Fruit fly (Drosophila melanogaster): ENCODE measurements around the gene Tcs5.

Tcs5 gene

dm6 chr3L:5145814-5146244, 6.6 kb upstream of the Tcs5 start, which contains the start of the genes Fitm and AlaRS-m:
TSS of gene Fitm (minus strand) at chr3L:5146063.
TSS of gene AlaRS-m (plus strand) at chr3L:5146098.
- TF ChIP-seq Dref (GFP tag; IDR thresholded peaks at IDR 0.05) (0 out of 2 replicates have a peak, but pooled peaks have one; percentile 28), lbe (GFP tag; optimal IDR thresholded peaks at IDR 0.05) (no peak), sens (GFP tag) (peak; percentile 88), CG9437 (GFP tag; optimal IDR thresholded peaks at IDR 0.05) (no peak), tx (GFP tag; optimal IDR thresholded peaks at IDR 0.05) (no peak), CG3163 (GFP tag; optimal IDR thresholded peaks at IDR 0.05) (no peak), Dip3 (GFP tag; optimal IDR thresholded peaks at IDR 0.05) (no peak), CG15514 (GFP tag; optimal IDR thresholded peaks at IDR 0.05) (peak; percentile 63), ci (GFP tag; IDR thresholded peaks at IDR 0.05) (0 out of 3 replicates have a peak, but pooled peaks have one; percentile 14), Fer1 (GFP tag; optimal IDR thresholded peaks at IDR 0.05) (peak; percentile 7), scrt (GFP tag; optimal IDR thresholded peaks at IDR 0.05) (peak; percentile 88), NFAT (GFP tag; IDR thresholded peaks at IDR 0.05) (peak; percentile 45; the same call in 1 of the 2 replicates), CG10543 (GFP tag; optimal IDR thresholded peaks at IDR 0.05) (no peak), CG16779 (GFP tag; IDR thresholded peaks at IDR 0.05) (no peak), vnd (GFP tag; IDR thresholded peaks at IDR 0.05; ENCODE audit: partially characterized antibody) (no peak), Dll (GFP tag; IDR thresholded peaks at IDR 0.05; ENCODE audit: partially characterized antibody) (peak; percentile 61; the same call in 2 of the 4 replicates), CG10979 (tag; optimal IDR thresholded peaks at IDR 0.05) (no peak), CG7987 (GFP tag; optimal IDR thresholded peaks at IDR 0.05) (no peak), CG9727 (GFP tag; optimal IDR thresholded peaks at IDR 0.05) (no peak), CG32532 (GFP tag; IDR thresholded peaks at IDR 0.05) (no peak), crp (GFP tag; optimal IDR thresholded peaks at IDR 0.05) (peak; percentile 88 to 98), CG9797 (GFP tag; optimal IDR thresholded peaks at IDR 0.05) (no peak), Med (GFP tag) (peak; percentile 68), ap (GFP tag; IDR thresholded peaks at IDR 0.05) (no peak), CG15479 (GFP tag; optimal IDR thresholded peaks at IDR 0.05) (no peak), Sin3A (optimal IDR thresholded peaks at IDR 0.05) (peak; percentile 46), CG4617 (GFP tag; optimal IDR thresholded peaks at IDR 0.05; ENCODE audit: borderline replicate concordance) (peak; percentile 42), CG12391 (tag; optimal IDR thresholded peaks at IDR 0.05) (no peak), CG13296 (GFP tag; optimal IDR thresholded peaks at IDR 0.05) (no peak), Deaf1 (tag; optimal IDR thresholded peaks at IDR 0.05) (no peak), Scr (GFP tag; IDR thresholded peaks at IDR 0.05; ENCODE audit: partially characterized antibody) (no peak), dimm (GFP tag; IDR thresholded peaks at IDR 0.05) (no peak), gce (GFP tag; IDR thresholded peaks at IDR 0.05) (no peak), tin (GFP tag; optimal IDR thresholded peaks at IDR 0.05) (no peak), CG16815 (GFP tag; optimal IDR thresholded peaks at IDR 0.05) (no peak), CG3838 (GFP tag; optimal IDR thresholded peaks at IDR 0.05) (no peak), CG4404 (GFP tag; IDR thresholded peaks at IDR 0.05) (no peak), CG17186 (GFP tag; optimal IDR thresholded peaks at IDR 0.05) (no peak), Hr78 (GFP tag; optimal IDR thresholded peaks at IDR 0.05) (peak in 1 of 2 experiments; percentile 99), Blimp-1 (GFP tag; optimal IDR thresholded peaks at IDR 0.05) (peak; percentile 99), CG18011 (GFP tag; optimal IDR thresholded peaks at IDR 0.05) (no peak), E2f2 (GFP tag; IDR thresholded peaks at IDR 0.05) (peak; percentile 60), YL-1 (GFP tag; optimal IDR thresholded peaks at IDR 0.05) (peak; percentile 67), so (GFP tag; IDR thresholded peaks at IDR 0.05) (0 out of 3 replicates have a peak, but pooled peaks have one; percentile 13), gem (tag; optimal IDR thresholded peaks at IDR 0.05) (no peak), unc-4 (GFP tag; IDR thresholded peaks at IDR 0.05; ENCODE audit: partially characterized antibody) (0 out of 2 replicates have a peak, but pooled peaks have one; percentile 25), CG10267 (tag; optimal IDR thresholded peaks at IDR 0.05) (no peak), Antp (GFP tag; optimal IDR thresholded peaks at IDR 0.05) (no peak), grau (tag; optimal IDR thresholded peaks at IDR 0.05) (no peak)

Data from whole organism, embryonic.